Worm (Caenorhabditis elegans) whole organism, dauer: ENCODE results near the gene scb-1.

ENCODE experiments used
- unc-62 ChIP-seq: sonication (generic microtip); optimal IDR thresholded peaks from 2 replicates; lab custom pipeline; 2017; ENCODE audit warnings: missing biosample characterization, missing genetic modification reagents, missing genetic modification characterization

Gene scb-1

ce11 chrV:11093163-11094091 lies 26.1 kb downstream of the scb-1 start, which contains the start of gene lact-8:
Gene lact-8, minus strand, starts transcription at chrV:11093607.
- no peak for TF ChIP-seq unc-62 (GFP tag; lab: Kevin White, UChicago)

ce11 chrV:11087519-11087998 lies 31.9 kb downstream of the scb-1 start, which contains the start of gene Y42A5A.1:
Gene Y42A5A.1, plus strand, starts transcription at chrV:11087948.
- no peak for TF ChIP-seq unc-62 (GFP tag; lab: Kevin White, UChicago)

ce11 chrV:11087119-11087518 lies 32.4 kb downstream of the scb-1 start:
- no peak for TF ChIP-seq unc-62 (GFP tag; lab: Kevin White, UChicago)

- no peak for TF ChIP-seq unc-62 (GFP tag; lab: Kevin White, UChicago)
These were observed 35.8 kb downstream of the scb-1 start for ce11 chrV:11083691-11084090.

ce11 chrV:11082964-11083363 lies 36.5 kb downstream of the scb-1 start:
- no peak for TF ChIP-seq unc-62 (GFP tag; lab: Kevin White, UChicago)

ce11 chrV:11082475-11082874 lies 37.0 kb downstream of the scb-1 start:
- TF ChIP-seq unc-62 (GFP tag; lab: Kevin White, UChicago), result no peak

- TF ChIP-seq unc-62 (GFP tag; lab: Kevin White, UChicago), result no peak
These were observed 39.0 kb downstream of the scb-1 start, which contains the start of gene act-1 for ce11 chrV:11080345-11081102. Gene act-1, plus strand, starts transcription at chrV:11081052.

ce11 chrV:11078874-11079273 lies 40.6 kb downstream of the scb-1 start:
- TF ChIP-seq unc-62 (GFP tag; lab: Kevin White, UChicago), result no peak

- no peak for TF ChIP-seq unc-62 (GFP tag; lab: Kevin White, UChicago)
These were observed 41.3 kb downstream of the scb-1 start, which contains the start of gene act-2 for ce11 chrV:11078104-11078724. Gene act-2, minus strand, starts transcription at chrV:11078154.

- no peak for TF ChIP-seq unc-62 (GFP tag; lab: Kevin White, UChicago)
These were observed 43.1 kb downstream of the scb-1 start for ce11 chrV:11076403-11076802.

ce11 chrV:11076028-11076402 lies 43.5 kb downstream of the scb-1 start:
- no peak for TF ChIP-seq unc-62 (GFP tag; lab: Kevin White, UChicago)

- TF ChIP-seq unc-62 (GFP tag; lab: Kevin White, UChicago), result no peak
These were observed 44.1 kb downstream of the scb-1 start for ce11 chrV:11075209-11076027.

- TF ChIP-seq unc-62 (GFP tag; lab: Kevin White, UChicago), result no peak
These were observed 45.1 kb downstream of the scb-1 start, which contains the start of gene act-3 for ce11 chrV:11074448-11074847. Gene act-3, minus strand, starts transcription at chrV:11074498.

- no peak for TF ChIP-seq unc-62 (GFP tag; lab: Kevin White, UChicago)
These were observed 46.2 kb downstream of the scb-1 start for ce11 chrV:11073354-11073753.

ce11 chrV:11071453-11071852 lies 48.1 kb downstream of the scb-1 start:
- no peak for TF ChIP-seq unc-62 (GFP tag; lab: Kevin White, UChicago)
